Worm (Caenorhabditis elegans): ENCODE data around the gene srg-1.

ce11 chrIII:6307832-6308231 lies 49.7 kb upstream of the srg-1 start:
- TF ChIP-seq nhr-25 (tag; optimal IDR thresholded peaks at IDR 0.05; ENCODE audit: borderline replicate concordance, insufficient read depth), result no peak
- TF ChIP-seq dve-1 (tag; optimal IDR thresholded peaks at IDR 0.05; ENCODE audit: insufficient read depth), result no peak
- TF ChIP-seq dmd-9 (GFP tag; IDR thresholded peaks at IDR 0.05), result no peak
- TF ChIP-seq pha-4 (GFP tag; IDR thresholded peaks at IDR 0.05), result no peak
- TF ChIP-seq pha-4 (tag; optimal IDR thresholded peaks at IDR 0.05), result no peak
- no peak for TF ChIP-seq hmg-1.1 (GFP tag; IDR thresholded peaks at IDR 0.05)
- TF ChIP-seq lin-13 (GFP tag; optimal IDR thresholded peaks at IDR 0.05), result no peak
- no peak for TF ChIP-seq F37D6.2 (tag; optimal IDR thresholded peaks at IDR 0.05)
- no peak for TF ChIP-seq fos-1 (tag; optimal IDR thresholded peaks at IDR 0.05)
- no peak for TF ChIP-seq lsy-2 (tag; optimal IDR thresholded peaks at IDR 0.05)
- TF ChIP-seq egl-27 (tag; optimal IDR thresholded peaks at IDR 0.05), result no peak
- TF ChIP-seq nhr-102 (tag; optimal IDR thresholded peaks at IDR 0.05), result no peak
- no peak for TF ChIP-seq lin-39 (tag; optimal IDR thresholded peaks at IDR 0.05)
- TF ChIP-seq unc-62 (GFP tag; optimal IDR thresholded peaks at IDR 0.05 in 1 of 2), result no peak
- no peak for TF ChIP-seq unc-62 (tag; optimal IDR thresholded peaks at IDR 0.05)
- TF ChIP-seq mxl-3 (GFP tag; optimal IDR thresholded peaks at IDR 0.05), result no peak
